Fruit fly (Drosophila melanogaster) whole organism, prepupa: Measurements from ENCODE around the gene CG33725.

Experiments
- CG11294 ChIP-seq: fragments of 200-800 bp; sonication (Bioruptor generic); IDR thresholded peaks from 2 replicates; pipeline ENCODE4 v1.3.6; 2022; ENCODE audit warnings: missing biosample characterization, missing genetic modification characterization
- CG3032 ChIP-seq: fragments of 200-800 bp; optimal IDR thresholded peaks from 2 replicates; lab custom pipeline; 2019; ENCODE audit warnings: missing biosample characterization, mild to moderate bottlenecking, missing genetic modification characterization, moderate library complexity
- CG31627 ChIP-seq: fragments of 200-800 bp; sonication (Bioruptor generic); optimal IDR thresholded peaks from 3 replicates; lab custom pipeline; 2016; ENCODE audit warnings: missing biosample characterization, missing genetic modification characterization
- CG6792 ChIP-seq: fragments of 200-800 bp; sonication (Bioruptor generic); optimal IDR thresholded peaks from 3 replicates; lab custom pipeline; 2016; ENCODE audit warnings: missing biosample characterization, missing genetic modification characterization
- CG9139 ChIP-seq: fragments of 200-800 bp; sonication (Bioruptor generic); optimal IDR thresholded peaks from 3 replicates; lab custom pipeline; 2017; ENCODE audit warnings: missing biosample characterization, mild to moderate bottlenecking, missing genetic modification characterization
- Ets21C ChIP-seq: fragments of 200-800 bp; sonication (Bioruptor generic); optimal IDR thresholded peaks from 3 replicates; lab custom pipeline; 2016; ENCODE audit warnings: missing biosample characterization, missing genetic modification characterization
- Hr38 ChIP-seq: sonication (Bioruptor generic); optimal IDR thresholded peaks from 2 replicates; lab custom pipeline; 2016; ENCODE audit warnings: missing biosample characterization, missing genetic modification characterization
- OdsH ChIP-seq: fragments of 200-800 bp; sonication (Bioruptor generic); optimal IDR thresholded peaks from 3 replicates; lab custom pipeline; 2016; ENCODE audit warnings: missing biosample characterization, missing genetic modification characterization
- fd85E ChIP-seq: fragments of 200-800 bp; sonication (Bioruptor generic); optimal IDR thresholded peaks from 3 replicates; lab custom pipeline; 2016; ENCODE audit warnings: missing biosample characterization, missing genetic modification characterization
- ss ChIP-seq, 2 experiments: fragments of 200-800 bp; sonication (Bioruptor generic); optimal IDR thresholded peaks; 2 replicates in 1 of 2; 3 replicates in 1 of 2; lab custom pipeline; 2017 to 2018; ENCODE audit warnings: mild to moderate bottlenecking in 2 of 2, missing biosample characterization in 2 of 2, missing genetic modification characterization in 2 of 2, moderate library complexity in 1 of 2
- svp ChIP-seq: fragments of 200-800 bp; sonication (Bioruptor generic); peaks from one replicate; lab custom pipeline; 2016; ENCODE audit warnings: missing biosample characterization, missing genetic modification characterization

DNA sequence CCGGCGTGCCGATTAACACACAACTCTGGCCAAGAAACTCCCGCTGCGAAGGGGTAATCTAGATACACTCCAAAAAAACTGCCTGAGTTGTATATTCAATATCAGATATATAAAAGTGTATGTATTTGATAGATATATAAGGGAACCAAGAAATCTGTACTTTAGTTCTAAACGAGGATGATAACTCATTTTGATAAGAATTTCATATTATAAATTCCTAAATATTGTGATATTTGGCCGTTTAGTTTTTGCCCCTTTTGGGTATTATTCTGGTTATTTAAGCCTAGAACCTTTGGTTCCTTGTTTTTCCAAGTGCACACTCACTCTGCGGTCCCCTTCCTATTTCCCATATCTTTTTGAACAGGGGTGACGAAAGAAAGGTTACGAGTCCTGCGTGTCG is 28.9 kb upstream of the CG33725 start:
- TF ChIP-seq CG31627 (GFP tag; lab: Kevin White, UChicago), result no peak
- no peak for TF ChIP-seq fd85E
- no peak for TF ChIP-seq Ets21C
- no peak for TF ChIP-seq Hr38
- no peak for TF ChIP-seq CG3032 (tag; lab: Kevin White, UChicago)
- no peak for TF ChIP-seq OdsH (GFP tag; lab: Kevin White, UChicago)
- no peak for TF ChIP-seq svp (GFP tag; lab: Kevin White, UChicago)
- TF ChIP-seq ss (GFP tag; optimal IDR thresholded peaks at IDR 0.05; lab: Kevin White, UChicago), result no peak
- no peak for TF ChIP-seq CG6792 (GFP tag; lab: Kevin White, UChicago)
- TF ChIP-seq CG11294 (GFP tag; lab: Robert Waterston, UW), result no peak
- no peak for TF ChIP-seq CG9139 (GFP tag; lab: Kevin White, UChicago)
